Fruit fly (Drosophila melanogaster) whole organism, embryonic: Measurements from ENCODE around the gene Targ1.

Source experiments
- Asciz ChIP-seq: fragments of 200-800 bp; sonication (Bioruptor generic); optimal IDR thresholded peaks from 2 replicates; lab custom pipeline; 2017; ENCODE audit warnings: missing biosample characterization, mild to moderate bottlenecking, missing genetic modification characterization, missing genetic modification reagents
- BEAF-32 ChIP-seq: fragments of 200-800 bp; sonication (Bioruptor generic); optimal IDR thresholded peaks from 3 replicates; lab custom pipeline; 2017; ENCODE audit warnings: missing biosample characterization, missing genetic modification characterization, mild to moderate bottlenecking, moderate library complexity, missing genetic modification reagents
- CG10321 ChIP-seq: fragments of 200-800 bp; sonication (Bioruptor generic); IDR thresholded peaks from 2 replicates; pipeline ENCODE4 v1.3.6; 2022; ENCODE audit warnings: missing biosample characterization, missing genetic modification characterization
- CG11093 ChIP-seq: fragments of 200-800 bp; sonication (Bioruptor generic); IDR thresholded peaks from 3 replicates; pipeline ENCODE4 v1.3.6; 2022; ENCODE audit warnings: missing biosample characterization, missing genetic modification characterization
- CG12219 ChIP-seq: fragments of 200-800 bp; sonication (Bioruptor generic); optimal IDR thresholded peaks from 3 replicates; lab custom pipeline; 2018; ENCODE audit warnings: missing biosample characterization, mild to moderate bottlenecking, missing genetic modification characterization
- CG13287 ChIP-seq: fragments of 200-800 bp; sonication (Bioruptor generic); IDR thresholded peaks from 2 replicates; pipeline ENCODE4 v1.3.6; 2022; ENCODE audit warnings: missing biosample characterization, missing genetic modification characterization; ENCODE audit not compliant: partially characterized antibody
- CG13296 ChIP-seq: fragments of 200-800 bp; sonication (Bioruptor generic); optimal IDR thresholded peaks from 3 replicates; lab custom pipeline; 2018; ENCODE audit warnings: missing biosample characterization, mild to moderate bottlenecking, missing genetic modification characterization
- CG14014 ChIP-seq: fragments of 200-800 bp; sonication (Bioruptor generic); IDR thresholded peaks from 2 replicates; pipeline ENCODE4 v1.3.6; 2022; ENCODE audit warnings: missing biosample characterization, missing genetic modification characterization
- CG14050 ChIP-seq: fragments of 200-800 bp; sonication (Bioruptor generic); IDR thresholded peaks from 3 replicates; pipeline ENCODE4 v1.3.6; 2022; ENCODE audit warnings: missing biosample characterization, missing genetic modification characterization
- CG15011 ChIP-seq: fragments of 200-800 bp; sonication (Bioruptor generic); optimal IDR thresholded peaks from 3 replicates; lab custom pipeline; 2018; ENCODE audit warnings: missing biosample characterization, mild to moderate bottlenecking, missing genetic modification characterization
- CG1603 ChIP-seq: fragments of 200-800 bp; sonication (Bioruptor generic); optimal IDR thresholded peaks from 2 replicates; lab custom pipeline; 2019; ENCODE audit warnings: missing biosample characterization, mild to moderate bottlenecking, missing genetic modification characterization, moderate library complexity
- CG18476 ChIP-seq: fragments of 200-800 bp; sonication (Bioruptor generic); optimal IDR thresholded peaks from 2 replicates; lab custom pipeline; 2016; ENCODE audit warnings: missing biosample characterization, mild to moderate bottlenecking, missing genetic modification characterization
- CG30020 ChIP-seq: fragments of 200-800 bp; optimal IDR thresholded peaks from 2 replicates; lab custom pipeline; 2019; ENCODE audit warnings: missing biosample characterization, mild to moderate bottlenecking, missing genetic modification characterization, moderate library complexity
- CG30431 ChIP-seq: fragments of 200-800 bp; sonication (Bioruptor generic); optimal IDR thresholded peaks from 2 replicates; lab custom pipeline; 2017; ENCODE audit warnings: missing biosample characterization, missing genetic modification characterization
- CG3163 ChIP-seq: fragments of 200-800 bp; sonication (Bioruptor generic); optimal IDR thresholded peaks from 3 replicates; lab custom pipeline; 2016; ENCODE audit warnings: missing biosample characterization, missing genetic modification characterization
- CG33213 ChIP-seq: fragments of 200-800 bp; sonication (Bioruptor generic); optimal IDR thresholded peaks from 3 replicates; lab custom pipeline; 2016; ENCODE audit warnings: missing biosample characterization, missing genetic modification characterization
- CG34422 ChIP-seq: fragments of 200-800 bp; sonication (Bioruptor generic); IDR thresholded peaks from 3 replicates; pipeline ENCODE4 v1.3.6; 2022; ENCODE audit warnings: missing biosample characterization, missing genetic modification characterization
- CG3847 ChIP-seq: fragments of 200-800 bp; sonication (Bioruptor generic); IDR thresholded peaks from 2 replicates; pipeline ENCODE4 v1.3.6; 2022; ENCODE audit warnings: missing biosample characterization, missing genetic modification characterization
- CG4360 ChIP-seq: fragments of 200-800 bp; sonication (Bioruptor generic); IDR thresholded peaks from 2 replicates; pipeline ENCODE4 v1.3.6; 2022; ENCODE audit warnings: missing biosample characterization, missing genetic modification characterization
- CG6272 ChIP-seq: fragments of 200-800 bp; sonication (Bioruptor generic); IDR thresholded peaks from 2 replicates; pipeline ENCODE4 v1.3.6; 2022; ENCODE audit warnings: missing biosample characterization, missing genetic modification characterization
- CG8281 ChIP-seq: fragments of 200-800 bp; sonication (Bioruptor generic); optimal IDR thresholded peaks from 2 replicates; lab custom pipeline; 2018; ENCODE audit warnings: missing biosample characterization, mild to moderate bottlenecking, missing genetic modification characterization, moderate library complexity
- CG8359 ChIP-seq: fragments of 200-800 bp; sonication (Bioruptor generic); optimal IDR thresholded peaks from 2 replicates; lab custom pipeline; 2017; ENCODE audit warnings: missing biosample characterization, mild to moderate bottlenecking, missing genetic modification characterization, borderline replicate concordance
- CG9437 ChIP-seq: fragments of 200-800 bp; sonication (Bioruptor generic); optimal IDR thresholded peaks from 2 replicates; lab custom pipeline; 2018; ENCODE audit warnings: missing biosample characterization, mild to moderate bottlenecking, missing genetic modification characterization
- Dek ChIP-seq: fragments of 200-800 bp; sonication (Bioruptor generic); optimal IDR thresholded peaks from 3 replicates; lab custom pipeline; 2019; ENCODE audit warnings: missing biosample characterization, mild to moderate bottlenecking, missing genetic modification characterization, moderate library complexity
- Dfd ChIP-seq, 2 experiments: fragments of >200 bp; optimal IDR thresholded peaks; 2 replicates each; lab custom pipeline; 2017; ENCODE audit warnings: missing biosample characterization in 2 of 2, missing genetic modification characterization in 2 of 2
- Fer1 ChIP-seq: fragments of 200-800 bp; sonication (Bioruptor generic); optimal IDR thresholded peaks from 2 replicates; lab custom pipeline; 2017; ENCODE audit warnings: missing biosample characterization, mild to moderate bottlenecking, missing genetic modification characterization
- Fer2 ChIP-seq: fragments of 200-800 bp; sonication (Bioruptor generic); optimal IDR thresholded peaks from 2 replicates; lab custom pipeline; 2018; ENCODE audit warnings: missing biosample characterization, mild to moderate bottlenecking, missing genetic modification characterization, moderate library complexity
- Hr3 ChIP-seq: fragments of 200-800 bp; sonication (Bioruptor generic); optimal IDR thresholded peaks from 3 replicates; lab custom pipeline; 2016; ENCODE audit warnings: missing biosample characterization, missing genetic modification characterization
- Mrtf ChIP-seq: fragments of 200-800 bp; sonication (Bioruptor generic); IDR thresholded peaks from 3 replicates; pipeline ENCODE4 v1.3.6; 2022; ENCODE audit warnings: missing biosample characterization, missing genetic modification characterization
- NK7.1 ChIP-seq: fragments of 200-800 bp; sonication (Bioruptor generic); optimal IDR thresholded peaks from 3 replicates; lab custom pipeline; 2016; ENCODE audit warnings: missing biosample characterization, missing genetic modification characterization
- Neu2 ChIP-seq: fragments of 200-800 bp; sonication (Bioruptor generic); optimal IDR thresholded peaks from 3 replicates; lab custom pipeline; 2016; ENCODE audit warnings: missing biosample characterization, missing genetic modification characterization, borderline replicate concordance
- Nf-YB ChIP-seq: fragments of 200-800 bp; sonication (Bioruptor generic); optimal IDR thresholded peaks from 3 replicates; lab custom pipeline; 2019; ENCODE audit warnings: missing biosample characterization, mild to moderate bottlenecking, missing genetic modification characterization, moderate library complexity
- Nf-YC ChIP-seq: fragments of 200-800 bp; optimal IDR thresholded peaks from 3 replicates; lab custom pipeline; 2019; ENCODE audit warnings: missing biosample characterization, mild to moderate bottlenecking, missing genetic modification characterization, moderate library complexity
- NfI ChIP-seq: fragments of 200-800 bp; sonication (Bioruptor generic); optimal IDR thresholded peaks from 3 replicates; lab custom pipeline; 2018; ENCODE audit warnings: missing biosample characterization, mild to moderate bottlenecking, missing genetic modification characterization, moderate library complexity
- Opbp ChIP-seq: fragments of 200-800 bp; sonication (Bioruptor generic); IDR thresholded peaks from 3 replicates; pipeline ENCODE4 v1.3.6; 2022; ENCODE audit warnings: missing biosample characterization, missing genetic modification characterization; ENCODE audit not compliant: partially characterized antibody
- Side ChIP-seq: fragments of 200-800 bp; sonication (Bioruptor generic); optimal IDR thresholded peaks from 2 replicates; lab custom pipeline; 2016; ENCODE audit warnings: missing biosample characterization, missing genetic modification characterization
- Sin3A ChIP-seq: fragments of >200 bp; optimal IDR thresholded peaks from 2 replicates; lab custom pipeline; 2018
- YL-1 ChIP-seq: fragments of 200-800 bp; sonication (Bioruptor generic); optimal IDR thresholded peaks from 3 replicates; lab custom pipeline; 2017; ENCODE audit warnings: missing biosample characterization, mild to moderate bottlenecking, missing genetic modification characterization
- cato ChIP-seq: fragments of 200-800 bp; sonication (Bioruptor generic); optimal IDR thresholded peaks from 2 replicates; lab custom pipeline; 2016; ENCODE audit warnings: missing biosample characterization, missing genetic modification characterization, borderline replicate concordance
- gro ChIP-seq: fragments of 200-800 bp; sonication (Bioruptor generic); optimal IDR thresholded peaks from 2 replicates; lab custom pipeline; 2016; ENCODE audit warnings: missing biosample characterization, missing genetic modification characterization
- maf-S ChIP-seq: fragments of 200-800 bp; sonication (Bioruptor generic); optimal IDR thresholded peaks from 2 replicates; lab custom pipeline; 2016; ENCODE audit warnings: missing biosample characterization, missing genetic modification characterization
- mirr ChIP-seq: fragments of 200-800 bp; sonication (Bioruptor generic); optimal IDR thresholded peaks from 3 replicates; lab custom pipeline; 2018; ENCODE audit warnings: missing biosample characterization, mild to moderate bottlenecking, missing genetic modification characterization
- mld ChIP-seq: fragments of 200-800 bp; sonication (Bioruptor generic); IDR thresholded peaks from 3 replicates; pipeline ENCODE4 v1.3.6; 2022; ENCODE audit warnings: missing biosample characterization, missing genetic modification characterization; ENCODE audit not compliant: partially characterized antibody
- odd ChIP-seq: fragments of 200-800 bp; sonication (Bioruptor generic); optimal IDR thresholded peaks from 2 replicates; lab custom pipeline; 2017; ENCODE audit warnings: missing biosample characterization, mild to moderate bottlenecking, missing genetic modification characterization
- org-1 ChIP-seq: fragments of 200-800 bp; sonication (Bioruptor generic); optimal IDR thresholded peaks from 2 replicates; lab custom pipeline; 2017; ENCODE audit warnings: missing biosample characterization, missing genetic modification characterization
- pum ChIP-seq: fragments of 200-800 bp; sonication (Bioruptor generic); optimal IDR thresholded peaks from 2 replicates; lab custom pipeline; 2016; ENCODE audit warnings: missing biosample characterization, missing genetic modification characterization
- ro ChIP-seq: fragments of 200-800 bp; sonication (Bioruptor generic); IDR thresholded peaks from 2 replicates; pipeline ENCODE4 v1.3.6; 2022; ENCODE audit warnings: missing biosample characterization, missing genetic modification characterization
- run ChIP-seq: fragments of 200-800 bp; sonication (Bioruptor generic); optimal IDR thresholded peaks from 3 replicates; lab custom pipeline; 2018; ENCODE audit warnings: missing biosample characterization, mild to moderate bottlenecking, missing genetic modification characterization
- sens-2 ChIP-seq: fragments of 200-800 bp; sonication (Bioruptor generic); IDR thresholded peaks from 2 replicates; pipeline ENCODE4 v1.3.6; 2022; ENCODE audit warnings: missing biosample characterization, missing genetic modification characterization
- ssp ChIP-seq: fragments of 200-800 bp; sonication (Bioruptor generic); IDR thresholded peaks from 2 replicates; pipeline ENCODE4 v1.3.6; 2022; ENCODE audit warnings: missing biosample characterization, missing genetic modification characterization
- stwl ChIP-seq: fragments of 200-800 bp; sonication (Bioruptor generic); optimal IDR thresholded peaks from 3 replicates; lab custom pipeline; 2018; ENCODE audit warnings: missing biosample characterization, mild to moderate bottlenecking, missing genetic modification characterization, moderate library complexity

Gene Targ1

DNA sequence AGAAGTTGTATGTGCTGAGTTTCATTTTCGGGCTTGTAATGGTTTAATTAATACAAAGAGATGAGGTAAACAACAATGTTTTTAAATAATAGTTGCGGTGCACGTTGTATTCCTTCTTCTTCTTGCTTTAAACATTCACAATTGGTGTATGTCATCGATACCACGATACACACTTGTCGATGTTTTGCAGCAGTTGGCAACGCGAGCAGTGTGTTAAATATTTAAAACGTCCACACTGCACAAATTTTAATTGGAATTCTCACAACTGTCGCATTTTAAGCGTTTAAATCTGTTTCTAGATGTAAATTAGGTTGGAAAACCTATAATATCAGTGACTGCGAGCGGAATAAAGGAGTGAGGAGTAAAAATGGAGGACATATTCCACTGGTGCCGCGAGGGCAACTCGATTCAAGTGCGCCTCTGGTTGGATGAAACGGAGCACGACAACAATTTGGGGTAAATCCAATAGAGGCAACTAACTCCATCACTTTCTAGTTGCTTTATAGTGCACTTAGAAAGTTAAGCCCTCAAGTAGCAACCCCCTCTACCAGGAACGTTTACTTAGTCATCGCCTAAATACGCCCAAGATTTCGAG, 14.1 kb upstream of the Targ1 start, which contains the start of the genes Trmt112 and Ilk (continued):
- no peak for TF ChIP-seq Mrtf (GFP tag; lab: Robert Waterston, UW)
- TF ChIP-seq CG11093: no peak
- no peak for TF ChIP-seq CG14014
- TF ChIP-seq Nf-YB (GFP tag; lab: Kevin White, UChicago): no peak
- TF ChIP-seq ssp (GFP tag; lab: Robert Waterston, UW): no peak
- TF ChIP-seq CG4360 (GFP tag; lab: Robert Waterston, UW): no peak
- no peak for TF ChIP-seq NK7.1
- TF ChIP-seq CG10321 (GFP tag; lab: Robert Waterston, UW): no peak
- peak; percentile 81 for TF ChIP-seq CG3847 (GFP tag; lab: Robert Waterston, UW)
- TF ChIP-seq Opbp: peak; percentile 92
- TF ChIP-seq NfI: no peak
- TF ChIP-seq sens-2 (GFP tag; lab: Robert Waterston, UW): no peak
- no peak for TF ChIP-seq odd (GFP tag; lab: Kevin White, UChicago)
- peak; percentile 57 for TF ChIP-seq CG33213
- peak; percentile 90 for TF ChIP-seq stwl
- no peak for TF ChIP-seq Dfd (GFP tag; optimal IDR thresholded peaks at IDR 0.05; lab: Kevin White, UChicago)
- TF ChIP-seq CG8359 (GFP tag; lab: Kevin White, UChicago): no peak
- no peak for TF ChIP-seq Neu2 (GFP tag; lab: Kevin White, UChicago)
- no peak for TF ChIP-seq Fer2 (tag; lab: Kevin White, UChicago)
- TF ChIP-seq BEAF-32 (GFP tag; lab: Kevin White, UChicago): peak; percentile 89
- no peak for TF ChIP-seq CG13296 (GFP tag; lab: Kevin White, UChicago)
- TF ChIP-seq CG9437 (GFP tag; lab: Kevin White, UChicago): no peak
- TF ChIP-seq CG15011 (GFP tag; lab: Kevin White, UChicago): no peak
- TF ChIP-seq CG13287: peak; percentile 84
- peak; percentile 14 for TF ChIP-seq CG3163 (GFP tag; lab: Kevin White, UChicago)
- peak; percentile 66; the same call in 1 of the 3 replicates for TF ChIP-seq CG34422
- no peak for TF ChIP-seq CG12219
- TF ChIP-seq CG18476: no peak
- TF ChIP-seq CG14050 (GFP tag; lab: Robert Waterston, UW): no peak
- no peak for TF ChIP-seq Fer1 (GFP tag; lab: Kevin White, UChicago)
- no peak for TF ChIP-seq gro
- TF ChIP-seq Asciz (GFP tag; lab: Kevin White, UChicago): no peak
- no peak for TF ChIP-seq CG30020 (tag; lab: Kevin White, UChicago)
- TF ChIP-seq Dek (tag; lab: Kevin White, UChicago): no peak
- TF ChIP-seq CG30431 (GFP tag; lab: Kevin White, UChicago): no peak
- TF ChIP-seq cato (GFP tag; lab: Kevin White, UChicago): no peak
- peak; percentile 10 for TF ChIP-seq mirr (GFP tag; lab: Kevin White, UChicago)
- TF ChIP-seq mld (GFP tag; lab: Robert Waterston, UW): peak; percentile 16; the same call in 1 of the 3 replicates
- TF ChIP-seq run (tag; lab: Kevin White, UChicago): no peak
- no peak for TF ChIP-seq Side (GFP tag; lab: Kevin White, UChicago)
- no peak for TF ChIP-seq Hr3 (GFP tag; lab: Kevin White, UChicago)
- TF ChIP-seq YL-1 (GFP tag; lab: Kevin White, UChicago): peak; percentile 91
- no peak for TF ChIP-seq maf-S (GFP tag; lab: Kevin White, UChicago)
- TF ChIP-seq ro: no peak
- TF ChIP-seq Sin3A (lab: Kevin White, UChicago): peak; percentile 87
- no peak for TF ChIP-seq CG8281 (tag; lab: Kevin White, UChicago)
- peak; percentile 85 for TF ChIP-seq CG1603 (tag; lab: Kevin White, UChicago)
- TF ChIP-seq Nf-YC (tag; lab: Kevin White, UChicago): no peak
- no peak for TF ChIP-seq org-1 (GFP tag; lab: Kevin White, UChicago)
- TF ChIP-seq pum (GFP tag; lab: Kevin White, UChicago): no peak
- no peak for TF ChIP-seq CG6272 (GFP tag; lab: Robert Waterston, UW)
